Worm (Caenorhabditis elegans): ENCODE measurements around the gene tnc-2.

tnc-2 gene

DNA sequence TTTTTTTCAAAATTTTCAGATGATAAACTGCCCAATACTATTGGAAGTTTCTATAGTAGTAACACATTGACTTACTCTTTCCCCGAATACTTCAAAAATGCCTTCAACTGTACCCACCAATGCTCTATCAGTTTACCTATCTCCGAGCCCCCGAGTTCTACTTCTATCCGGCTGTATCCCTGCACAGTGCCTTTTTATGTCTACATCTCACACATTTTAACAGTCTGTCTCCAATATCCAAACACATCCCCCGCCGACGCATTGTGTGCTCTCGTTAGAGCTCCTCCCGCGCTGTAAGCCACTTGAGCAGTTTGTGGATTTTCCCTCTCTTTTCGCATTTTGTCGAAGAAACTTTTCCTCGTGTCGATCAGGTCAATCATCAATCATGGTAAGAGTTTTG, at the start of gene tnc-2:
tnc-2 (plus strand) TSS at position 301 of the 400 bp plus-strand sequence.
- TF ChIP-seq lsy-27 (tag; optimal IDR thresholded peaks at IDR 0.05; ENCODE audit: borderline replicate concordance, insufficient read depth) (no peak), mes-4 (tag; optimal IDR thresholded peaks at IDR 0.05) (no peak), Y53G8AR.9 (GFP tag; conservative IDR thresholded peaks at IDR 0.05) (no peak), efl-1 (GFP tag; optimal IDR thresholded peaks at IDR 0.05) (no peak), athp-1 (tag; optimal IDR thresholded peaks at IDR 0.05) (no peak)

DNA sequence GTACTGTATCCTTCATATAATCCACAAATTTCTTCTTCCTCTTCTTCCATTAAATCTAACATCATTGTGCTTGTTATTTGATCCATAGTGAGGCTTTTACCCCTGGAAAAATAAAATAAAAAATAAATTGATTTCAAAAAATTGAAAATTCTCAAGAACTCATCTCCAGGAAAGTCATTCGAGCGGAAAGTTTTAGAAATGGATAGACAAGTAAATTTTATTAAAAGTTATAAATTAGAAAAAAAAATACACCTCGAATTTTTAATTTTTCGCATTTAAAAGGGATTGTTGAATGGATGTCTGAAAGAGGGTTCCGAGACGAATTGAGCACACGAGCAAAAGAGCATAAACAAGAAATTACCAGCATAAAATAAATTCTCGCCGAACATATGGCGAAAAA, 44.7 kb upstream of the tnc-2 start, which contains the start of gene frpr-21:
frpr-21 (minus strand) TSS at position 101 of the 400 bp plus-strand sequence.
- no peak for TF ChIP-seq ztf-22 (GFP tag; optimal IDR thresholded peaks at IDR 0.05)
- no peak for TF ChIP-seq pha-4 (tag; optimal IDR thresholded peaks at IDR 0.05)
- TF ChIP-seq snpc-4 (GFP tag; optimal IDR thresholded peaks at IDR 0.05), result no peak
- TF ChIP-seq snpc-4 (tag; optimal IDR thresholded peaks at IDR 0.05), result no peak
- TF ChIP-seq gei-17 (GFP tag; optimal IDR thresholded peaks at IDR 0.05), result no peak
- no peak for TF ChIP-seq nhr-27 (tag; optimal IDR thresholded peaks at IDR 0.05)
- TF ChIP-seq Y56A3A.18 (GFP tag; IDR thresholded peaks at IDR 0.05), result no peak
- no peak for TF ChIP-seq efl-1 (GFP tag; optimal IDR thresholded peaks at IDR 0.05)
- no peak for TF ChIP-seq ztf-26 (tag; optimal IDR thresholded peaks at IDR 0.05)

DNA sequence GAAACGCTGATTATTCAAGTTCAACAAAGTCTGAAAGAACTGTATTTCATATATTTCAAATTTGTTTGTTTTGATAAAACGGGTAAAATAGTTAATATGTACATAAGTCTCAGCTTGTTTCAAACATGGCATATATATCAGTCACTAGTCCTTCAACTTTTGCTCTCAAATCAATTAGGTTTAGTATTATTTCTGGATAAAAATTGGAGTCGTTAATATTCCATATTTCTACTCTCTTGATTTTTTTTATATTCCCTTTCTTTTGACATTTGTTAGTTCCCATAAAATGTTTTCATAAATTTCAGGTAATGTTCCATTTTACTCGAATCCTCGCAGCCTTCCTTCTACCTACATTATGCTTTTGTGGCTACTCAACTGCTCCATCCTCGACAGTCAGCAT, 30.8 kb upstream of the tnc-2 start, which contains the start of gene cut-4:
cut-4 (plus strand) TSS at position 301 of the 400 bp plus-strand sequence.
- TF ChIP-seq madf-3 (GFP tag; IDR thresholded peaks at IDR 0.05) (no peak), ets-4 (GFP tag; optimal IDR thresholded peaks at IDR 0.05) (no peak), Y95B8A.8 (GFP tag; IDR thresholded peaks at IDR 0.05) (no peak), sptf-2 (GFP tag; optimal IDR thresholded peaks at IDR 0.05) (no peak), F55B11.4 (tag; optimal IDR thresholded peaks at IDR 0.05; ENCODE audit: borderline replicate concordance, insufficient read depth) (no peak), ceh-58 (GFP tag; IDR thresholded peaks at IDR 0.05) (no peak), lsl-1 (GFP tag; optimal IDR thresholded peaks at IDR 0.05) (no peak), F10E7.11 (tag; optimal IDR thresholded peaks at IDR 0.05) (no peak), rpc-1 (optimal IDR thresholded peaks at IDR 0.05) (no peak), rpc-1 (tag; optimal IDR thresholded peaks at IDR 0.05) (no peak), dox-1 (GFP tag; IDR thresholded peaks at IDR 0.05) (no peak)

DNA sequence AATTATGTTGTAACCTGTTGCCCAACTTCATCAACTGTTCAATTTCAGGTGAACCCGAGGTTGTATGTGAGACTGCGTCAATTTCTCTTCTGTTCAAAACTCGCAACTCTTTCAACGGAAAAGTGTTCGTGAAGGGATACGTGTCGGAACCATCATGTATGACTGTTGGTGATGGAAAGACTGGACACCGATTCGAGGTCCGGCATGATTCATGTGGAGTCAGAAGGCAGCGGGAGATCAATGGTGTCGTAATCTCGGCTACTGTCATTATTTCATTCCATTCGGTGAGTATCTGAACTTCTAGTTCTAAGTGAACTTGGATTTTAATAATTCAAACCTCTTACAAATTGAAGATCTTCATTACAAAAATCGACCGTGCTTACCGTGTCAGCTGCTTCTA, 28.8 kb upstream of the tnc-2 start:
- TF ChIP-seq ceh-91 (GFP tag; IDR thresholded peaks at IDR 0.05) (no peak), ZK185.1 (tag; optimal IDR thresholded peaks at IDR 0.05; ENCODE audit: poor library complexity, severe bottlenecking) (no peak), dpl-1 (GFP tag; optimal IDR thresholded peaks at IDR 0.05) (no peak), zim-3 (tag; optimal IDR thresholded peaks at IDR 0.05) (no peak), attf-6 (GFP tag; IDR thresholded peaks at IDR 0.05) (no peak), mes-4 (tag; optimal IDR thresholded peaks at IDR 0.05) (no peak), sdz-38 (tag; optimal IDR thresholded peaks at IDR 0.05) (no peak), mxl-1 (tag; optimal IDR thresholded peaks at IDR 0.05) (no peak), madf-6 (GFP tag; IDR thresholded peaks at IDR 0.05) (no peak), K11D2.4 (GFP tag; IDR thresholded peaks at IDR 0.05) (no peak), tbx-9 (tag; optimal IDR thresholded peaks at IDR 0.05; ENCODE audit: borderline replicate concordance) (no peak), ztf-18 (tag; optimal IDR thresholded peaks at IDR 0.05) (no peak), nfyb-1 (GFP tag; IDR thresholded peaks at IDR 0.05) (no peak), aptf-3 (GFP tag; IDR thresholded peaks at IDR 0.05) (no peak)

All from whole organism, young adult.